Fruit fly (Drosophila melanogaster) whole organism, prepupa: ENCODE results near the gene Csl4.

Experiments
- CG10631 ChIP-seq: fragments of 200-800 bp; sonication (Bioruptor generic); optimal IDR thresholded peaks from 2 replicates; lab custom pipeline; 2016; ENCODE audit warnings: missing biosample characterization, missing genetic modification characterization
- CG10669 ChIP-seq: fragments of 200-800 bp; sonication (Bioruptor generic); optimal IDR thresholded peaks from 3 replicates; lab custom pipeline; 2018; ENCODE audit warnings: missing biosample characterization, mild to moderate bottlenecking, missing genetic modification characterization, moderate library complexity
- CG11294 ChIP-seq: fragments of 200-800 bp; sonication (Bioruptor generic); IDR thresholded peaks from 2 replicates; pipeline ENCODE4 v1.3.6; 2022; ENCODE audit warnings: missing biosample characterization, missing genetic modification characterization
- CG11762 ChIP-seq: fragments of 200-800 bp; sonication (Bioruptor generic); optimal IDR thresholded peaks from 3 replicates; lab custom pipeline; 2016; ENCODE audit warnings: missing biosample characterization, missing genetic modification characterization; ENCODE audit not compliant: insufficient read depth
- CG11902 ChIP-seq: fragments of 200-800 bp; sonication (Bioruptor generic); optimal IDR thresholded peaks from 3 replicates; lab custom pipeline; 2016; ENCODE audit warnings: missing biosample characterization, missing genetic modification characterization
- CG15336 ChIP-seq: fragments of 200-800 bp; sonication (Bioruptor generic); IDR thresholded peaks from 2 replicates; pipeline ENCODE4 v1.3.6; 2022; ENCODE audit warnings: missing biosample characterization, missing genetic modification characterization
- CG1621 ChIP-seq: fragments of 200-800 bp; sonication (Bioruptor generic); optimal IDR thresholded peaks from 3 replicates; lab custom pipeline; 2018; ENCODE audit warnings: missing biosample characterization, mild to moderate bottlenecking, missing genetic modification characterization
- CG16779 ChIP-seq: fragments of 200-800 bp; sonication (Bioruptor generic); optimal IDR thresholded peaks from 3 replicates; lab custom pipeline; 2017; ENCODE audit warnings: missing biosample characterization, mild to moderate bottlenecking, missing genetic modification characterization
- CG3032 ChIP-seq: fragments of 200-800 bp; optimal IDR thresholded peaks from 2 replicates; lab custom pipeline; 2019; ENCODE audit warnings: missing biosample characterization, mild to moderate bottlenecking, missing genetic modification characterization, moderate library complexity
- CG31627 ChIP-seq: fragments of 200-800 bp; sonication (Bioruptor generic); optimal IDR thresholded peaks from 3 replicates; lab custom pipeline; 2016; ENCODE audit warnings: missing biosample characterization, missing genetic modification characterization
- CG32006 ChIP-seq: fragments of 200-800 bp; sonication (Bioruptor generic); optimal IDR thresholded peaks from 3 replicates; lab custom pipeline; 2017; ENCODE audit warnings: missing biosample characterization, mild to moderate bottlenecking, missing genetic modification characterization
- CG34406 ChIP-seq: fragments of 200-800 bp; sonication (Bioruptor generic); optimal IDR thresholded peaks from 3 replicates; lab custom pipeline; 2016; ENCODE audit warnings: missing biosample characterization, missing genetic modification characterization
- CG3919 ChIP-seq: fragments of 200-800 bp; sonication (Bioruptor generic); optimal IDR thresholded peaks from 3 replicates; lab custom pipeline; 2016; ENCODE audit warnings: missing biosample characterization, missing genetic modification characterization
- CG4318 ChIP-seq: fragments of 200-800 bp; sonication (Bioruptor generic); optimal IDR thresholded peaks from 3 replicates; lab custom pipeline; 2017; ENCODE audit warnings: missing biosample characterization, mild to moderate bottlenecking, missing genetic modification characterization
- CG6163 ChIP-seq: fragments of 200-800 bp; sonication (Bioruptor generic); IDR thresholded peaks from 3 replicates; pipeline ENCODE4 v1.3.6; 2022; ENCODE audit warnings: missing biosample characterization, missing genetic modification characterization
- CG6276 ChIP-seq: fragments of 200-800 bp; sonication (Bioruptor generic); optimal IDR thresholded peaks from 2 replicates; lab custom pipeline; 2017; ENCODE audit warnings: missing biosample characterization, mild to moderate bottlenecking, missing genetic modification characterization
- CG6792 ChIP-seq: fragments of 200-800 bp; sonication (Bioruptor generic); optimal IDR thresholded peaks from 3 replicates; lab custom pipeline; 2016; ENCODE audit warnings: missing biosample characterization, missing genetic modification characterization
- CG6808 ChIP-seq: fragments of 200-800 bp; sonication (Bioruptor generic); optimal IDR thresholded peaks from 3 replicates; lab custom pipeline; 2017; ENCODE audit warnings: missing biosample characterization, missing genetic modification characterization, mild to moderate bottlenecking, moderate library complexity, missing genetic modification reagents
- CG7368 ChIP-seq: fragments of 200-800 bp; sonication (Bioruptor generic); optimal IDR thresholded peaks from 3 replicates; lab custom pipeline; 2016; ENCODE audit warnings: missing biosample characterization, missing genetic modification characterization
- CG8119 ChIP-seq: fragments of 200-800 bp; sonication (Bioruptor generic); IDR thresholded peaks from 3 replicates; pipeline ENCODE4 v1.3.6; 2022; ENCODE audit warnings: missing biosample characterization, missing genetic modification characterization
- CG8319 ChIP-seq: fragments of 200-800 bp; sonication (Bioruptor generic); optimal IDR thresholded peaks from 3 replicates; lab custom pipeline; 2016; ENCODE audit warnings: missing biosample characterization, missing genetic modification characterization
- CG8632 ChIP-seq: fragments of 200-800 bp; sonication (Bioruptor generic); optimal IDR thresholded peaks from 3 replicates; lab custom pipeline; 2016; ENCODE audit warnings: missing biosample characterization, missing genetic modification characterization
- CG9139 ChIP-seq: fragments of 200-800 bp; sonication (Bioruptor generic); optimal IDR thresholded peaks from 3 replicates; lab custom pipeline; 2017; ENCODE audit warnings: missing biosample characterization, mild to moderate bottlenecking, missing genetic modification characterization
- Eip75B ChIP-seq: fragments of 200-800 bp; sonication (Bioruptor generic); optimal IDR thresholded peaks from 3 replicates; lab custom pipeline; 2016; ENCODE audit warnings: missing biosample characterization, missing genetic modification characterization
- Ets21C ChIP-seq: fragments of 200-800 bp; sonication (Bioruptor generic); optimal IDR thresholded peaks from 3 replicates; lab custom pipeline; 2016; ENCODE audit warnings: missing biosample characterization, missing genetic modification characterization
- Gug ChIP-seq: fragments of 200-800 bp; sonication (Bioruptor generic); IDR thresholded peaks from 2 replicates; pipeline ENCODE4 v1.3.6; 2022; ENCODE audit warnings: missing biosample characterization, missing genetic modification characterization
- Hr38 ChIP-seq: sonication (Bioruptor generic); optimal IDR thresholded peaks from 2 replicates; lab custom pipeline; 2016; ENCODE audit warnings: missing biosample characterization, missing genetic modification characterization
- Hr39 ChIP-seq: fragments of 200-800 bp; sonication (Bioruptor generic); optimal IDR thresholded peaks from 2 replicates; lab custom pipeline; 2016; ENCODE audit warnings: missing biosample characterization, missing genetic modification characterization
- Hr4 ChIP-seq: fragments of 200-800 bp; sonication (Bioruptor generic); optimal IDR thresholded peaks from 3 replicates; lab custom pipeline; 2016; ENCODE audit warnings: missing biosample characterization, missing genetic modification characterization
- Lpt ChIP-seq: fragments of 200-800 bp; sonication (Bioruptor generic); optimal IDR thresholded peaks from 3 replicates; lab custom pipeline; 2016; ENCODE audit warnings: missing biosample characterization, missing genetic modification characterization
- Met ChIP-seq: fragments of 200-800 bp; sonication (Bioruptor generic); optimal IDR thresholded peaks from 3 replicates; lab custom pipeline; 2016; ENCODE audit warnings: missing biosample characterization, missing genetic modification characterization
- OdsH ChIP-seq: fragments of 200-800 bp; sonication (Bioruptor generic); optimal IDR thresholded peaks from 3 replicates; lab custom pipeline; 2016; ENCODE audit warnings: missing biosample characterization, missing genetic modification characterization
- Smox ChIP-seq: fragments of 200-800 bp; sonication (Bioruptor generic); optimal IDR thresholded peaks from 3 replicates; lab custom pipeline; 2016; ENCODE audit warnings: missing biosample characterization, missing genetic modification characterization
- Sox102F ChIP-seq: fragments of 200-800 bp; sonication (Bioruptor generic); optimal IDR thresholded peaks from 2 replicates; lab custom pipeline; 2016; ENCODE audit warnings: missing biosample characterization, mild to moderate bottlenecking, missing genetic modification characterization
- Sox14 ChIP-seq: fragments of 200-800 bp; sonication (Bioruptor generic); optimal IDR thresholded peaks from 3 replicates; lab custom pipeline; 2016; ENCODE audit warnings: missing biosample characterization, missing genetic modification characterization
- Sox15 ChIP-seq: fragments of 200-800 bp; sonication (Bioruptor generic); optimal IDR thresholded peaks from 3 replicates; lab custom pipeline; 2016; ENCODE audit warnings: missing biosample characterization, missing genetic modification characterization
- achi ChIP-seq: fragments of 200-800 bp; sonication (Bioruptor generic); optimal IDR thresholded peaks from 3 replicates; lab custom pipeline; 2016; ENCODE audit warnings: missing biosample characterization, missing genetic modification characterization
- acj6 ChIP-seq: fragments of 200-800 bp; sonication (Bioruptor generic); optimal IDR thresholded peaks from 3 replicates; lab custom pipeline; 2016; ENCODE audit warnings: missing biosample characterization, missing genetic modification characterization
- cyc ChIP-seq: fragments of 200-800 bp; sonication (Bioruptor generic); optimal IDR thresholded peaks from 3 replicates; lab custom pipeline; 2016; ENCODE audit warnings: missing biosample characterization, missing genetic modification characterization
- dac ChIP-seq: fragments of 200-800 bp; sonication (Bioruptor generic); optimal IDR thresholded peaks from 2 replicates; lab custom pipeline; 2017; ENCODE audit warnings: missing biosample characterization, mild to moderate bottlenecking, missing genetic modification characterization
- eg ChIP-seq: fragments of 200-800 bp; sonication (Bioruptor generic); IDR thresholded peaks from 3 replicates; pipeline ENCODE4 v1.3.6; 2022; ENCODE audit warnings: missing biosample characterization, missing genetic modification characterization
- fd59A ChIP-seq: fragments of 200-800 bp; sonication (Bioruptor generic); optimal IDR thresholded peaks from 2 replicates; lab custom pipeline; 2017; ENCODE audit warnings: missing biosample characterization, mild to moderate bottlenecking, missing genetic modification characterization, missing genetic modification reagents
- fd85E ChIP-seq: fragments of 200-800 bp; sonication (Bioruptor generic); optimal IDR thresholded peaks from 3 replicates; lab custom pipeline; 2016; ENCODE audit warnings: missing biosample characterization, missing genetic modification characterization
- fkh ChIP-seq: fragments of 200-800 bp; sonication (Bioruptor generic); optimal IDR thresholded peaks from 3 replicates; lab custom pipeline; 2017; ENCODE audit warnings: missing biosample characterization, mild to moderate bottlenecking, missing genetic modification characterization, moderate library complexity
- lz ChIP-seq: fragments of 200-800 bp; sonication (Bioruptor generic); optimal IDR thresholded peaks from 3 replicates; lab custom pipeline; 2016; ENCODE audit warnings: missing biosample characterization, missing genetic modification characterization
- net ChIP-seq: fragments of 200-800 bp; sonication (Bioruptor generic); optimal IDR thresholded peaks from 3 replicates; lab custom pipeline; 2016; ENCODE audit warnings: missing biosample characterization, missing genetic modification characterization
- pdm3 ChIP-seq: fragments of 200-800 bp; sonication (Bioruptor generic); optimal IDR thresholded peaks from 3 replicates; lab custom pipeline; 2016; ENCODE audit warnings: missing biosample characterization, missing genetic modification characterization
- salr ChIP-seq, 2 experiments: fragments of 200-800 bp; sonication (Bioruptor generic); optimal IDR thresholded peaks; 3 replicates each; lab custom pipeline; 2016 to 2018; ENCODE audit warnings: missing biosample characterization in 2 of 2, missing genetic modification characterization in 2 of 2, mild to moderate bottlenecking in 1 of 2
- spab ChIP-seq: fragments of 200-800 bp; sonication (Bioruptor generic); optimal IDR thresholded peaks from 2 replicates; lab custom pipeline; 2017; ENCODE audit warnings: missing biosample characterization, mild to moderate bottlenecking, missing genetic modification characterization, missing genetic modification reagents
- ss ChIP-seq, 2 experiments: fragments of 200-800 bp; sonication (Bioruptor generic); optimal IDR thresholded peaks; 2 replicates in 1 of 2; 3 replicates in 1 of 2; lab custom pipeline; 2017 to 2018; ENCODE audit warnings: mild to moderate bottlenecking in 2 of 2, missing biosample characterization in 2 of 2, missing genetic modification characterization in 2 of 2, moderate library complexity in 1 of 2
- svp ChIP-seq: fragments of 200-800 bp; sonication (Bioruptor generic); peaks from one replicate; lab custom pipeline; 2016; ENCODE audit warnings: missing biosample characterization, missing genetic modification characterization
- topi ChIP-seq: fragments of 200-800 bp; sonication (Bioruptor generic); optimal IDR thresholded peaks from 3 replicates; lab custom pipeline; 2016; ENCODE audit warnings: missing biosample characterization, missing genetic modification characterization
- vri ChIP-seq: fragments of 200-800 bp; sonication (Bioruptor generic); optimal IDR thresholded peaks from 3 replicates; lab custom pipeline; 2016; ENCODE audit warnings: missing biosample characterization, mild to moderate bottlenecking, missing genetic modification characterization

Gene Csl4

DNA sequence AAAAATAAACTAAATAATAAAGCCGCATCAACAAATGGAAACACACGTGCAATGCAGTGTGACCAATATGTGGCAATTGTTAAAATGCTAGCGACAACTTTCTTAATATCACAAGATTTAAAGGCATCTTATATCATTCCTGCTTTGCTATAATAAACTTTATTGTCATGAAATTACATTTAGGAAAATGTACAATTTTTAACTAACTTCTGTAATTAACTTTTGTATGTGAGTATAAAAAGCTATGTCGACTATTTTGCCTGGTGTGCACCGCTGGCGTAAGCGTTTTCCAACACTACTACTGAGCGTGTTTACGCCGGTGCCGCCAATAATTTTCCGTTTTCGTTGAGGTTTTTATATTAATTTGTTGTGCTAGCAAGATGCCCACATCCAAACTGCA is at the start of gene Csl4, which contains the start of gene Nup160:
Csl4 (minus strand) TSS at position 69 of the 400 bp plus-strand sequence.
Nup160 (plus strand) TSS at position 279 of the 400 bp plus-strand sequence.
- TF ChIP-seq CG6792, result peak; percentile 70
- TF ChIP-seq CG10669 (GFP tag; lab: Kevin White, UChicago), result no peak
- TF ChIP-seq fd59A, result no peak
- no peak for TF ChIP-seq Sox102F
- TF ChIP-seq CG10631 (GFP tag; lab: Kevin White, UChicago), result no peak
- TF ChIP-seq OdsH, result no peak
- TF ChIP-seq Eip75B (GFP tag; lab: Kevin White, UChicago), result no peak
- TF ChIP-seq CG31627, result peak; percentile 87
- TF ChIP-seq CG16779 (tag; lab: Kevin White, UChicago), result no peak
- TF ChIP-seq Sox15, result peak; percentile 50
- no peak for TF ChIP-seq CG32006 (GFP tag; lab: Kevin White, UChicago)
- no peak for TF ChIP-seq Smox (GFP tag; lab: Kevin White, UChicago)
- no peak; the same call in 2 of the 3 replicates for TF ChIP-seq eg
- no peak for TF ChIP-seq CG3919
- TF ChIP-seq CG11762, result peak; percentile 58
- TF ChIP-seq net (GFP tag; lab: Kevin White, UChicago), result no peak
- no peak for TF ChIP-seq CG6276 (GFP tag; lab: Kevin White, UChicago)
- TF ChIP-seq salr (GFP tag; optimal IDR thresholded peaks at IDR 0.05; lab: Kevin White, UChicago), result no peak
- no peak for TF ChIP-seq ss (GFP tag; optimal IDR thresholded peaks at IDR 0.05; lab: Kevin White, UChicago)
- no peak for TF ChIP-seq Lpt (GFP tag; lab: Kevin White, UChicago)
- peak; percentile 81 for TF ChIP-seq achi
- peak; percentile 88 for TF ChIP-seq Hr39 (GFP tag; lab: Kevin White, UChicago)
- TF ChIP-seq CG15336, result peak; percentile 59
- no peak for TF ChIP-seq CG8119 (GFP tag; lab: Robert Waterston, UW)
- peak; percentile 86 for TF ChIP-seq lz (GFP tag; lab: Kevin White, UChicago)
- TF ChIP-seq CG11902 (GFP tag; lab: Kevin White, UChicago), result peak; percentile 51
- TF ChIP-seq CG9139, result no peak
- TF ChIP-seq cyc (GFP tag; lab: Kevin White, UChicago), result peak; percentile 84
- TF ChIP-seq Met (GFP tag; lab: Kevin White, UChicago), result no peak
- no peak for TF ChIP-seq Sox14 (GFP tag; lab: Kevin White, UChicago)
- peak; percentile 62 for TF ChIP-seq Hr38 (GFP tag; lab: Kevin White, UChicago)
- no peak for TF ChIP-seq Hr4 (GFP tag; lab: Kevin White, UChicago)
- TF ChIP-seq CG8632 (GFP tag; lab: Kevin White, UChicago), result no peak
- TF ChIP-seq vri (GFP tag; lab: Kevin White, UChicago), result no peak
- TF ChIP-seq CG7368 (GFP tag; lab: Kevin White, UChicago), result no peak
- TF ChIP-seq dac, result no peak
- peak; percentile 68 for TF ChIP-seq CG1621 (tag; lab: Kevin White, UChicago)
- no peak for TF ChIP-seq spab (GFP tag; lab: Kevin White, UChicago)
- peak; percentile 72 for TF ChIP-seq CG34406 (GFP tag; lab: Kevin White, UChicago)
- TF ChIP-seq fkh (GFP tag; lab: Kevin White, UChicago), result no peak
- TF ChIP-seq Gug, result no peak; the same call in 1 of the 2 replicates
- no peak for TF ChIP-seq Ets21C (GFP tag; lab: Kevin White, UChicago)
- no peak for TF ChIP-seq CG3032 (tag; lab: Kevin White, UChicago)
- no peak for TF ChIP-seq CG6808
- TF ChIP-seq pdm3 (GFP tag; lab: Kevin White, UChicago), result no peak
- TF ChIP-seq CG8319 (GFP tag; lab: Kevin White, UChicago), result peak; percentile 67
- TF ChIP-seq topi (GFP tag; lab: Kevin White, UChicago), result peak; percentile 84
- no peak for TF ChIP-seq CG4318 (GFP tag; lab: Kevin White, UChicago)
- 0 out of 2 replicates have a peak, but pooled peaks have one; percentile 48 for TF ChIP-seq CG11294 (GFP tag; lab: Robert Waterston, UW)
- no peak for TF ChIP-seq acj6 (GFP tag; lab: Kevin White, UChicago)
- no peak for TF ChIP-seq svp (GFP tag; lab: Kevin White, UChicago)
- peak; percentile 63; the same call in 1 of the 3 replicates for TF ChIP-seq CG6163 (GFP tag; lab: Robert Waterston, UW)
- no peak for TF ChIP-seq fd85E (GFP tag; lab: Kevin White, UChicago)
